Fruit fly (Drosophila melanogaster): ENCODE results near the gene Raf.

The Raf gene

dm6 chrX:2262511-2262910, 32.8 kb upstream of the Raf start, which contains the start of the genes temp and CG3071 (continued):
- no peak for TF ChIP-seq cas (GFP tag; IDR thresholded peaks at IDR 0.05)
- peak; percentile 61 for TF ChIP-seq CG15479 (GFP tag; optimal IDR thresholded peaks at IDR 0.05)
- peak; percentile 68 for TF ChIP-seq HLH54F (GFP tag; optimal IDR thresholded peaks at IDR 0.05)
- no peak for TF ChIP-seq Bgb (GFP tag; IDR thresholded peaks at IDR 0.05; ENCODE audit: partially characterized antibody)
- TF ChIP-seq ssp (GFP tag; IDR thresholded peaks at IDR 0.05): peak; percentile 62
- TF ChIP-seq CG6689 (GFP tag; IDR thresholded peaks at IDR 0.05): peak; percentile 37
- TF ChIP-seq CG4424 (GFP tag; optimal IDR thresholded peaks at IDR 0.05): peak; percentile 62
- TF ChIP-seq Hmr (GFP tag; optimal IDR thresholded peaks at IDR 0.05): peak; percentile 63
- 0 out of 2 replicates have a peak, but pooled peaks have one; percentile 41 for TF ChIP-seq CG7372 (GFP tag; IDR thresholded peaks at IDR 0.05)
- TF ChIP-seq Camta (GFP tag; optimal IDR thresholded peaks at IDR 0.05): peak; percentile 56
- TF ChIP-seq nom (GFP tag; optimal IDR thresholded peaks at IDR 0.05): peak; percentile 7
- TF ChIP-seq HmgZ (tag; optimal IDR thresholded peaks at IDR 0.05): peak; percentile 61
- peak; percentile 42 for TF ChIP-seq CG15011 (GFP tag; optimal IDR thresholded peaks at IDR 0.05)
- peak; percentile 56 for TF ChIP-seq CG3281 (GFP tag; optimal IDR thresholded peaks at IDR 0.05)
- TF ChIP-seq CG8924 (tag; optimal IDR thresholded peaks at IDR 0.05): peak; percentile 61
- no peak for TF ChIP-seq MTF-1 (GFP tag; optimal IDR thresholded peaks at IDR 0.05; ENCODE audit: borderline replicate concordance)
- peak; percentile 10 for TF ChIP-seq psq (GFP tag; optimal IDR thresholded peaks at IDR 0.05)
- no peak for TF ChIP-seq CG4707 (GFP tag; optimal IDR thresholded peaks at IDR 0.05)
- TF ChIP-seq row (GFP tag; IDR thresholded peaks at IDR 0.05): peak; percentile 97
- peak; percentile 76 for TF ChIP-seq CG9797 (GFP tag; optimal IDR thresholded peaks at IDR 0.05)
- TF ChIP-seq CG8281 (tag; optimal IDR thresholded peaks at IDR 0.05): no peak
- TF ChIP-seq CG4328 (GFP tag; optimal IDR thresholded peaks at IDR 0.05): peak; percentile 51
- TF ChIP-seq CG3163 (GFP tag; optimal IDR thresholded peaks at IDR 0.05): peak; percentile 37
- TF ChIP-seq salm (tag; optimal IDR thresholded peaks at IDR 0.05): no peak
- TF ChIP-seq prd (optimal IDR thresholded peaks at IDR 0.05): no peak
- TF ChIP-seq prd (GFP tag; IDR thresholded peaks at IDR 0.05): peak; percentile 66; the same call in 2 of the 3 replicates
- no peak for TF ChIP-seq cad (GFP tag; optimal IDR thresholded peaks at IDR 0.05)
- TF ChIP-seq nerfin-1 (tag; optimal IDR thresholded peaks at IDR 0.05): peak; percentile 56
- TF ChIP-seq corto (GFP tag; optimal IDR thresholded peaks at IDR 0.05): no peak
- TF ChIP-seq Med (GFP tag): peak; percentile 88
- TF ChIP-seq CG7839 (tag; optimal IDR thresholded peaks at IDR 0.05): peak; percentile 69
- peak; percentile 38 for TF ChIP-seq D19B (GFP tag; optimal IDR thresholded peaks at IDR 0.05)
- peak; percentile 19 for TF ChIP-seq gcm (GFP tag; optimal IDR thresholded peaks at IDR 0.05)
- TF ChIP-seq CG17385 (GFP tag; optimal IDR thresholded peaks at IDR 0.05): peak; percentile 44
- no peak for TF ChIP-seq gsb (GFP tag; IDR thresholded peaks at IDR 0.05)
- peak; percentile 43 for TF ChIP-seq pzg (GFP tag; optimal IDR thresholded peaks at IDR 0.05)
- TF ChIP-seq gem (tag; optimal IDR thresholded peaks at IDR 0.05): peak; percentile 78
- TF ChIP-seq her (GFP tag; optimal IDR thresholded peaks at IDR 0.05): no peak
- TF ChIP-seq Fer2 (tag; optimal IDR thresholded peaks at IDR 0.05): peak; percentile 24
- TF ChIP-seq CG9876 (GFP tag; optimal IDR thresholded peaks at IDR 0.05): peak; percentile 24
- 0 out of 2 replicates have a peak, but pooled peaks have one; percentile 26 for TF ChIP-seq Drgx (GFP tag; IDR thresholded peaks at IDR 0.05)
- TF ChIP-seq CG33213 (GFP tag; optimal IDR thresholded peaks at IDR 0.05): no peak
- TF ChIP-seq CHES-1-like (GFP tag; optimal IDR thresholded peaks at IDR 0.05): peak; percentile 46
- peak; percentile 2 for TF ChIP-seq Bdp1 (GFP tag; optimal IDR thresholded peaks at IDR 0.05)
- peak in 1 of 2 experiments; percentile 43 for TF ChIP-seq insv (GFP tag; optimal IDR thresholded peaks at IDR 0.05)
- TF ChIP-seq gro (GFP tag; optimal IDR thresholded peaks at IDR 0.05): peak; percentile 42
- peak; percentile 70 for TF ChIP-seq lmd (GFP tag; IDR thresholded peaks at IDR 0.05)
- TF ChIP-seq fd3F (GFP tag; optimal IDR thresholded peaks at IDR 0.05): peak; percentile 43
- 0 out of 3 replicates have a peak, but pooled peaks have one; percentile 25 for TF ChIP-seq CG16813 (GFP tag; IDR thresholded peaks at IDR 0.05; ENCODE audit: partially characterized antibody)
- TF ChIP-seq lilli (GFP tag; optimal IDR thresholded peaks at IDR 0.05): peak; percentile 70
